Worm (Caenorhabditis elegans) whole organism, L4 larva: ENCODE measurements around the gene F35H8.12.

ENCODE experiments used
- D1046.2 ChIP-seq: fragments of 200-800 bp; sonication (Bioruptor generic); IDR thresholded peaks from 2 replicates; pipeline ENCODE4 v1.3.6; 2022; ENCODE audit warnings: missing genetic modification characterization, missing compliant biosample characterization
- F26F4.8 ChIP-seq: fragments of 200-800 bp; sonication (Bioruptor generic); conservative IDR thresholded peaks from 2 replicates; pipeline ENCODE4 v1.3.6; 2022; ENCODE audit warnings: missing genetic modification characterization, missing compliant biosample characterization
- F49E8.2 ChIP-seq: sonication (generic microtip); optimal IDR thresholded peaks from 2 replicates; lab custom pipeline; 2016; ENCODE audit warnings: missing compliant biosample characterization, mild to moderate bottlenecking, missing genetic modification characterization, borderline replicate concordance
- T20F7.1 ChIP-seq: fragments of 200-800 bp; sonication (Bioruptor generic); optimal IDR thresholded peaks from 2 replicates; lab custom pipeline; 2018; ENCODE audit warnings: mild to moderate bottlenecking, missing genetic modification characterization, missing compliant biosample characterization
- Y5F2A.4 ChIP-seq: fragments of 200-800 bp; sonication (Bioruptor generic); optimal IDR thresholded peaks from 2 replicates; lab custom pipeline; 2018; ENCODE audit warnings: mild to moderate bottlenecking, missing genetic modification characterization, missing compliant biosample characterization
- Y75B8A.6 ChIP-seq: fragments of 200-800 bp; sonication (Bioruptor generic); IDR thresholded peaks from 2 replicates; pipeline ENCODE4 v1.3.6; 2022; ENCODE audit warnings: missing genetic modification reagents, missing genetic modification characterization, missing compliant biosample characterization
- ZK337.2 ChIP-seq: fragments of 200-800 bp; sonication (Bioruptor generic); IDR thresholded peaks from 2 replicates; pipeline ENCODE4 v1.3.6; 2022; ENCODE audit warnings: missing genetic modification reagents, missing genetic modification characterization, missing compliant biosample characterization
- ZK546.5 ChIP-seq, 2 experiments: sonication (generic microtip); optimal IDR thresholded peaks; 2 replicates each; lab custom pipeline; 2017; ENCODE audit warnings: missing biosample characterization in 2 of 2, missing genetic modification characterization in 2 of 2
- aha-1 ChIP-seq: fragments of 150-350 bp; peaks from one replicate; lab custom pipeline; 2014; ENCODE audit warnings: missing biosample characterization, missing genetic modification characterization
- aly-2 ChIP-seq: sonication (generic microtip); optimal IDR thresholded peaks from 2 replicates; lab custom pipeline; 2018; ENCODE audit warnings: missing biosample characterization, missing genetic modification characterization
- ama-1 ChIP-seq: fragments of 150-350 bp; optimal IDR thresholded peaks from 2 replicates; lab custom pipeline; 2014; ENCODE audit warnings: inconsistent platforms, mixed read lengths
- arid-1 ChIP-seq: fragments of 200-800 bp; sonication (Bioruptor generic); conservative IDR thresholded peaks from 2 replicates; pipeline ENCODE4 v1.3.6; 2022; ENCODE audit warnings: missing genetic modification reagents, missing genetic modification characterization, missing compliant biosample characterization
- ceh-20 ChIP-seq: fragments of 200-800 bp; sonication (Bioruptor generic); IDR thresholded peaks from 2 replicates; pipeline ENCODE4 v1.3.6; 2022; ENCODE audit warnings: missing genetic modification reagents, missing genetic modification characterization, missing compliant biosample characterization
- ceh-28 ChIP-seq: fragments of 150-350 bp; optimal IDR thresholded peaks from 2 replicates; lab custom pipeline; 2014; ENCODE audit warnings: missing biosample characterization, missing genetic modification reagents, missing genetic modification characterization
- ceh-32 ChIP-seq: sonication (generic microtip); optimal IDR thresholded peaks from 2 replicates; lab custom pipeline; 2016; ENCODE audit warnings: mild to moderate bottlenecking, missing genetic modification characterization, missing compliant biosample characterization; ENCODE audit not compliant: poor library complexity
- ceh-82 ChIP-seq: sonication (generic microtip); optimal IDR thresholded peaks from 2 replicates; lab custom pipeline; 2017; ENCODE audit warnings: missing biosample characterization, missing genetic modification characterization
- ces-1 ChIP-seq: fragments of 150-350 bp; sonication (generic microtip); optimal IDR thresholded peaks from 4 replicates; lab custom pipeline; 2014; ENCODE audit warnings: missing biosample characterization, missing genetic modification reagents, missing genetic modification characterization
- cey-2 ChIP-seq: sonication (generic microtip); optimal IDR thresholded peaks from 3 replicates; lab custom pipeline; 2017; ENCODE audit warnings: missing genetic modification characterization, mild to moderate bottlenecking, missing compliant biosample characterization, antibody characterized with exemption, borderline replicate concordance; ENCODE audit not compliant: insufficient read depth
- daf-16 ChIP-seq, 3 experiments: sonication (generic microtip); optimal IDR thresholded peaks; 2 replicates each; lab custom pipeline; 2016 to 2017; ENCODE audit warnings: missing genetic modification characterization in 3 of 3, missing genetic modification reagents in 3 of 3, mild to moderate bottlenecking in 2 of 3, missing compliant biosample characterization in 2 of 3, missing biosample characterization in 1 of 3, moderate library complexity in 1 of 3
- daf-19 ChIP-seq: fragments of 200-800 bp; sonication (Bioruptor generic); conservative IDR thresholded peaks from 2 replicates; pipeline ENCODE4 v1.3.6; 2022; ENCODE audit warnings: missing genetic modification characterization, missing compliant biosample characterization
- dmd-6 ChIP-seq: fragments of 200-800 bp; sonication (Bioruptor generic); IDR thresholded peaks from 2 replicates; pipeline ENCODE4 v1.3.6; 2022; ENCODE audit warnings: missing genetic modification reagents, missing genetic modification characterization, missing compliant biosample characterization
- dmd-8 ChIP-seq: fragments of 200-800 bp; sonication (Bioruptor generic); IDR thresholded peaks from 2 replicates; pipeline ENCODE4 v1.3.6; 2022; ENCODE audit warnings: missing genetic modification characterization, missing compliant biosample characterization
- dmd-9 ChIP-seq: fragments of 200-800 bp; sonication (Bioruptor generic); IDR thresholded peaks from 2 replicates; pipeline ENCODE4 v1.3.6; 2022; ENCODE audit warnings: missing genetic modification reagents, missing genetic modification characterization, missing compliant biosample characterization
- dpl-1 ChIP-seq: fragments of 150-350 bp; optimal IDR thresholded peaks from 2 replicates; lab custom pipeline; 2014; ENCODE audit warnings: missing biosample characterization, missing genetic modification reagents, missing genetic modification characterization
- duxl-1 ChIP-seq: sonication (generic microtip); optimal IDR thresholded peaks from 2 replicates; lab custom pipeline; 2016; ENCODE audit warnings: mild to moderate bottlenecking, missing genetic modification characterization, moderate library complexity, missing compliant biosample characterization; ENCODE audit not compliant: poor library complexity
- egl-27 ChIP-seq: sonication (generic microtip); optimal IDR thresholded peaks from 3 replicates; lab custom pipeline; 2017; ENCODE audit warnings: missing biosample characterization, missing genetic modification reagents, missing genetic modification characterization
- fos-1 ChIP-seq: fragments of 150-350 bp; optimal IDR thresholded peaks from 2 replicates; lab custom pipeline; 2014; ENCODE audit warnings: missing biosample characterization, missing genetic modification characterization
- hif-1 ChIP-seq, 2 experiments: sonication (generic microtip); optimal IDR thresholded peaks; 2 replicates each; lab custom pipeline; 2016 to 2017; ENCODE audit warnings: missing compliant biosample characterization in 2 of 2, missing genetic modification characterization in 2 of 2, missing genetic modification reagents in 2 of 2, missing genotype in 2 of 2, mild to moderate bottlenecking in 1 of 2
- hlh-30 ChIP-seq: sonication (generic microtip); optimal IDR thresholded peaks from 2 replicates; lab custom pipeline; 2017; ENCODE audit warnings: antibody characterized with exemption, mild to moderate bottlenecking, missing genetic modification characterization, missing compliant biosample characterization; ENCODE audit not compliant: insufficient read depth
- lin-15B ChIP-seq: fragments of 150-350 bp; sonication (generic microtip); optimal IDR thresholded peaks from 3 replicates; lab custom pipeline; 2014; ENCODE audit warnings: missing biosample characterization, missing genetic modification characterization
- lin-29 ChIP-seq: fragments of 200-800 bp; sonication (Bioruptor generic); IDR thresholded peaks from 2 replicates; pipeline ENCODE4 v1.3.6; 2022; ENCODE audit warnings: missing genetic modification reagents, missing genetic modification characterization, missing compliant biosample characterization
- lir-3 ChIP-seq: sonication (generic microtip); optimal IDR thresholded peaks from 2 replicates; lab custom pipeline; 2016; ENCODE audit warnings: mild to moderate bottlenecking, missing genetic modification characterization, missing compliant biosample characterization
- lsy-2 ChIP-seq, 2 experiments: fragments of 150-350 bp in 1 of 2; sonication (generic microtip) in 1 of 2; optimal IDR thresholded peaks; 2 replicates each; lab custom pipeline; 2014 to 2017; ENCODE audit warnings: missing biosample characterization in 2 of 2, missing genetic modification characterization in 2 of 2
- madf-5 ChIP-seq, 2 experiments: fragments of 200-800 bp; sonication (Bioruptor generic); IDR thresholded peaks; 2 replicates each; pipeline ENCODE4 v1.3.6; 2022; ENCODE audit warnings: missing compliant biosample characterization in 2 of 2, missing genetic modification characterization in 2 of 2
- madf-9 ChIP-seq: fragments of 200-800 bp; sonication (Bioruptor generic); conservative IDR thresholded peaks from 2 replicates; pipeline ENCODE4 v1.3.6; 2022; ENCODE audit warnings: missing genetic modification reagents, missing genetic modification characterization, missing compliant biosample characterization
- mep-1 ChIP-seq: fragments of 150-350 bp; sonication (generic microtip); optimal IDR thresholded peaks from 3 replicates; lab custom pipeline; 2014; ENCODE audit warnings: missing biosample characterization, missing genetic modification characterization
- nhr-10 ChIP-seq: fragments of 150-350 bp; optimal IDR thresholded peaks from 2 replicates; lab custom pipeline; 2014; ENCODE audit warnings: missing biosample characterization, missing genetic modification characterization
- nhr-11 ChIP-seq: fragments of 150-350 bp; optimal IDR thresholded peaks from 2 replicates; lab custom pipeline; 2014; ENCODE audit warnings: missing biosample characterization, missing genetic modification characterization
- nhr-111 ChIP-seq: fragments of 200-800 bp; sonication (Bioruptor generic); optimal IDR thresholded peaks from 2 replicates; lab custom pipeline; 2018; ENCODE audit warnings: mild to moderate bottlenecking, missing genetic modification characterization, missing compliant biosample characterization
- nhr-28 ChIP-seq: fragments of 150-350 bp; optimal IDR thresholded peaks from 2 replicates; lab custom pipeline; 2014; ENCODE audit warnings: missing biosample characterization, missing genetic modification characterization
- nhr-48 ChIP-seq: sonication (generic microtip); optimal IDR thresholded peaks from 2 replicates; lab custom pipeline; 2016; ENCODE audit warnings: mild to moderate bottlenecking, missing genetic modification characterization, missing compliant biosample characterization
- php-3 ChIP-seq: fragments of 200-800 bp; sonication (Bioruptor generic); IDR thresholded peaks from 2 replicates; pipeline ENCODE4 v1.3.6; 2022; ENCODE audit warnings: missing genetic modification reagents, missing genetic modification characterization, missing compliant biosample characterization
- rbr-2 ChIP-seq: sonication (generic microtip); optimal IDR thresholded peaks from 2 replicates; lab custom pipeline; 2016; ENCODE audit warnings: missing genotype, missing genetic modification characterization, missing compliant biosample characterization
- skn-1 ChIP-seq: fragments of 150-350 bp; optimal IDR thresholded peaks from 2 replicates; lab custom pipeline; 2014; ENCODE audit warnings: missing biosample characterization, missing genetic modification characterization
- snpc-4 ChIP-seq: fragments of 150-350 bp; optimal IDR thresholded peaks from 2 replicates; lab custom pipeline; 2014; ENCODE audit warnings: missing biosample characterization, missing genetic modification characterization
- tag-97 ChIP-seq: fragments of 200-800 bp; sonication (Bioruptor generic); IDR thresholded peaks from 2 replicates; pipeline ENCODE4 v1.3.6; 2022; ENCODE audit warnings: missing genetic modification characterization, missing compliant biosample characterization
- tra-1 ChIP-seq: fragments of 200-800 bp; sonication (Bioruptor generic); IDR thresholded peaks from 2 replicates; pipeline ENCODE4 v1.3.6; 2022; ENCODE audit warnings: missing genetic modification reagents, missing genetic modification characterization, missing compliant biosample characterization
- zag-1 ChIP-seq: fragments of 150-350 bp; optimal IDR thresholded peaks from 2 replicates; lab custom pipeline; 2014; ENCODE audit warnings: missing biosample characterization, missing genetic modification characterization
- zfp-3 ChIP-seq: fragments of 200-800 bp; sonication (Bioruptor generic); conservative IDR thresholded peaks from 2 replicates; pipeline ENCODE4 v1.3.6; 2022; ENCODE audit warnings: missing genetic modification reagents, missing genetic modification characterization, missing compliant biosample characterization
- zip-2 ChIP-seq: fragments of 150-350 bp; optimal IDR thresholded peaks from 2 replicates; lab custom pipeline; 2014; ENCODE audit warnings: missing biosample characterization, missing genetic modification characterization

Gene F35H8.12

ce11 chrII:9566045-9566444 is 14.4 kb downstream of the F35H8.12 start (continued):
- TF ChIP-seq lsy-2 (tag; optimal IDR thresholded peaks at IDR 0.05; lab: Kevin White, UChicago) (peak in 1 of 2 experiments; percentile 29), rbr-2 (tag; lab: Kevin White, UChicago) (peak; percentile 50), D1046.2 (peak; percentile 85), aly-2 (peak; percentile 39), ceh-82 (tag; lab: Kevin White, UChicago) (no peak), F49E8.2 (peak; percentile 1), madf-5 (GFP tag; IDR thresholded peaks at IDR 0.05; lab: Robert Waterston, UW) (peak; percentile 91 to 93), Y75B8A.6 (peak; percentile 72; the same call in 1 of the 2 replicates), tra-1 (GFP tag; lab: Robert Waterston, UW) (peak; percentile 91), daf-16 (GFP tag; optimal IDR thresholded peaks at IDR 0.05; lab: Kevin White, UChicago) (peak in 1 of 2 experiments; percentile 79), daf-16 (tag; optimal IDR thresholded peaks at IDR 0.05; lab: Kevin White, UChicago) (peak; percentile 45), zag-1 (tag; lab: Kevin White, UChicago) (no peak), nhr-11 (tag; lab: Kevin White, UChicago) (peak; percentile 71), T20F7.1 (GFP tag; lab: Kevin White, UChicago) (peak; percentile 78), nhr-111 (GFP tag; lab: Kevin White, UChicago) (peak; percentile 67), egl-27 (tag; lab: Kevin White, UChicago) (no peak), dpl-1 (GFP tag; lab: Kevin White, UChicago) (peak; percentile 20), mep-1 (tag; lab: Kevin White, UChicago) (peak; percentile 64), dmd-8 (GFP tag; lab: Robert Waterston, UW) (peak; percentile 93), arid-1 (peak; percentile 84), lir-3 (tag; lab: Kevin White, UChicago) (no peak), F26F4.8 (GFP tag; lab: Robert Waterston, UW) (peak; percentile 97), ZK546.5 (tag; optimal IDR thresholded peaks at IDR 0.05; lab: Kevin White, UChicago) (no peak), ceh-20 (GFP tag; lab: Robert Waterston, UW) (peak; percentile 76; the same call in 1 of the 2 replicates), nhr-28 (tag; lab: Kevin White, UChicago) (peak; percentile 29), ZK337.2 (GFP tag; lab: Robert Waterston, UW) (peak; percentile 70), skn-1 (tag; lab: Kevin White, UChicago) (no peak), daf-19 (GFP tag; lab: Robert Waterston, UW) (no peak), ces-1 (no peak), tag-97 (GFP tag; lab: Robert Waterston, UW) (no peak), fos-1 (tag; lab: Kevin White, UChicago) (no peak), Y5F2A.4 (no peak), dmd-9 (GFP tag; lab: Robert Waterston, UW) (peak; percentile 57; the same call in 1 of the 2 replicates), lin-15B (tag; lab: Kevin White, UChicago) (no peak), hif-1 (tag; optimal IDR thresholded peaks at IDR 0.05; lab: Kevin White, UChicago) (peak in 1 of 2 experiments; percentile 38)

- no peak for TF ChIP-seq ceh-32 (tag; lab: Kevin White, UChicago)
- TF ChIP-seq dmd-6 (GFP tag; lab: Robert Waterston, UW) = no peak
- TF ChIP-seq nhr-10 (tag; lab: Kevin White, UChicago) = no peak
- TF ChIP-seq D1046.2 = no peak
- TF ChIP-seq aly-2 = no peak
- no peak for TF ChIP-seq php-3 (GFP tag; lab: Robert Waterston, UW)
- peak; percentile 41 for TF ChIP-seq nhr-28 (tag; lab: Kevin White, UChicago)
- no peak for TF ChIP-seq F26F4.8 (GFP tag; lab: Robert Waterston, UW)
- TF ChIP-seq ama-1 (lab: Kevin White, UChicago) = no peak
- TF ChIP-seq madf-9 = no peak
- TF ChIP-seq hlh-30 (tag; lab: Kevin White, UChicago) = peak; percentile 59
- TF ChIP-seq duxl-1 (tag; lab: Kevin White, UChicago) = no peak
- no peak for TF ChIP-seq F49E8.2
- TF ChIP-seq nhr-48 (tag; lab: Kevin White, UChicago) = no peak
- no peak for TF ChIP-seq lsy-2 (tag; optimal IDR thresholded peaks at IDR 0.05; lab: Kevin White, UChicago)
- TF ChIP-seq cey-2 (tag; lab: Kevin White, UChicago) = no peak
- TF ChIP-seq aha-1 = no peak
- no peak for TF ChIP-seq snpc-4 (tag; lab: Kevin White, UChicago)
- TF ChIP-seq zfp-3 (GFP tag; lab: Robert Waterston, UW) = no peak
- TF ChIP-seq lin-29 (GFP tag; lab: Robert Waterston, UW) = no peak
- TF ChIP-seq zip-2 (tag; lab: Kevin White, UChicago) = no peak
- no peak for TF ChIP-seq ceh-28
Measured at ce11 chrII:9573412-9573811, 21.8 kb downstream of the F35H8.12 start.
